Fruit fly (Drosophila melanogaster) ovary, adult (tissue): ENCODE results near the gene rsh.

Source experiments
- CG17801 ChIP-seq: fragments of 200-800 bp; optimal IDR thresholded peaks from 2 replicates; lab custom pipeline; 2019; ENCODE audit warnings: missing biosample characterization, mild to moderate bottlenecking, missing genetic modification characterization, moderate library complexity; ENCODE audit not compliant: partially characterized antibody

The rsh gene

DNA sequence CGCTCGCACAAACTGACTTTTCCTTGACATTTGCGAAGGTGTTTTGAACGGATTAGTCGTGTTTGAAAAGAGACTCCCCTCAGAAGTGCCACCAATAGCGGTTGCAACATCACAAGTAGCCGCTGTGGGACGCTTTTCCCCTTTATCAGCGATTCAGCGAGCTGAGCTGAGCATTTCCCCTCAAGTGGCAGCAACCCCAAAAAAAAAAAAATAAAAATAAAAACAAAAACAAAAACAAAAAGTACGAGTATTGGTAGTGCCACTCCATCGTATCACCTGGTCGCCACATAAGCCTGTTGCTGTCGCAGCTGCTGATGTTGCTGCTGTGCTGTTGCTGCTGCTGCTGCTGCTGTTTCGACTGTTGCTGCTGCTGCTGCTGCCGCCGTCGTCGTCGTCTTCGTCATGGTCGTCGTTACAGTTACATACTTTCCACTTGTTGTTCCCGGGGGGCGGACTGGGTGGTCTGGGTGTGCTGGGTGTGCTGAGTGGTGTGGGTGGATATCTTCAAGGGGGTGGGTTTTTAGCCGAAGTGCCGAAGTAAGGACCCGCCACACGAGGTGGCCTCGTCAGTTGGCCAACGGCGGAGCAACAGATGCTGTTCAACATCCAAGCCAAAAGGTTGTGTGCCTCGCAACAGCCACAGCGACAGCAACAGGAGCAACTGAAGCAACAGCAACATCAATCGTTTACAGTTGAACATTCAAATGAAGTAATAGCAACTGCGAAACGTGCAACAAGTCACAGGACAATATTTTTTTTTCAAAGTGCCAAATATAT, at the start of gene rsh:
TSS of gene rsh (plus strand) at position 591 of the 777 bp plus-strand sequence.
- no peak for TF ChIP-seq CG17801 (GFP tag; lab: Kevin White, UChicago)

DNA sequence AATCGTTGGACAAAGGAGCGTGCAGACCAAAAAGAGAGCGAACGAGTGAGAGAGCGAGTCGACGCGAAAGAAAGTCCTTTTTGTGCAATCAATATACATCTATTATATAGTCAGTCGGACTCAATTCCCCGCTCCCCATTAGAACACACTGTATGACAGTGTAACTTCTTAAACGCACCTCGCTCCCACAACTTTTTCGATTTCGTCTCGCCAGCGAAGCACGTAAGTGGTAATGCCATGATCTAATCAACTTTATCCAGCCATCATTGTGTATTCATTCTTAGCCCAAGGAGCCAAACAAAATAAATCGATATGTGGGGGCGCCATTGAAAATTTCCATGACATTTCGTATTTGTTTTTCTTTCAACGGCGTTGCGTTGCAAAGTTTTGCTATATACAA, 49.4 kb upstream of the rsh start:
- TF ChIP-seq CG17801 (GFP tag; lab: Kevin White, UChicago): no peak

DNA sequence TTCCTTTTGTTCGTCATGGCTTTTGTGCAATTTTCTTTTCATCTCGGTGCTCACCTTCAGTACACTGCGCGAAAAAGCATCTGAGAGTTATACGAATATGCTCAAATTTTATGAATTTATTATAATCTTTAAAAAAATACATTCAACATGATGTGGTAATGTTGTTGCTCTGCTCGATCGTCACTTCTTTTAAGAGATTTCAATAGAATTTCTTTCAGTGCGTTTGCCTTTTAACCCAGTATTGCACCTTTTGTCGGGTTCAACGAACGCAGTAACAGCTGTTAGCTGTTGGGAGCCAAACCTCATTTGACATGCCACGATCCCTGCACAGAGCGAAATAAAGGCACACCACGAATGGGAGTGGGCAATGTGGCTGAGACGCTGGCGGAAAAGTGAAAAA, 48.5 kb upstream of the rsh start:
- TF ChIP-seq CG17801 (GFP tag; lab: Kevin White, UChicago): no peak

DNA sequence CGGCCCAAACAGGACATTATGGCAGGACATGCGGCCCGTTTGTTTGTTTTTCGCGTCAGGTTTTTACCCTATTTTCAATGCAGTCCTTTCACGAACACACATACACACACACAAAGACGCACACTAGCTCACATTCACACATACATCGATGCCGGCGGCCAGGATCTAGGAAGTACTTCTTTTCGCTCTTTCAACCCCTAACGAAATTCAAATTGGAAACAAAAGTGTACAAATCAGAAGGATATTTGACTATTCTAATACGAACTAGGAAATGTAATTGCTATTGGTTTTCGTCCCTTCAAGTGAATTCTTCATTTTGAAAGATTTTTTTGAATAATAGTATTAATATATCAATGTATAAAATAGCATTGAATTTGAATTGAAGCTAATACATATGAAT, 48.0 kb upstream of the rsh start:
- no peak for TF ChIP-seq CG17801 (GFP tag; lab: Kevin White, UChicago)

DNA sequence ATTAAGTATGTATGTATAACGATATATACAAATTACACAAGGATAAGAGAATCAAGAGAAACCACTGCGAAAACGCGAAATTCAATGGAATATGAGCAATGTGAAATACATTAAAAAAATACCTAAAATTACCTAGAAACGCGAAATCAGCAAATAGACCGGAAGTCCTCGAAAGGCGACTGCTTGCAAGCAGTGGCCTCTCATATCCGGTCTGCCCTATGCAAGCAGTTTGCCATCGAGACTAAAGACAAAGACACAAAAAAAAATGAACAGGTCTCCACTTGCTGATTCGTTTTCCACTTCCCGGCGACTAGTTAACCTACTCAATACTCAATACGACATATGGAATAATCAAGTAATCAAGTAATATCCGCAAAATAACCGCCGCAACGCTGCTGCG, 40.7 kb upstream of the rsh start:
- TF ChIP-seq CG17801 (GFP tag; lab: Kevin White, UChicago): no peak

DNA sequence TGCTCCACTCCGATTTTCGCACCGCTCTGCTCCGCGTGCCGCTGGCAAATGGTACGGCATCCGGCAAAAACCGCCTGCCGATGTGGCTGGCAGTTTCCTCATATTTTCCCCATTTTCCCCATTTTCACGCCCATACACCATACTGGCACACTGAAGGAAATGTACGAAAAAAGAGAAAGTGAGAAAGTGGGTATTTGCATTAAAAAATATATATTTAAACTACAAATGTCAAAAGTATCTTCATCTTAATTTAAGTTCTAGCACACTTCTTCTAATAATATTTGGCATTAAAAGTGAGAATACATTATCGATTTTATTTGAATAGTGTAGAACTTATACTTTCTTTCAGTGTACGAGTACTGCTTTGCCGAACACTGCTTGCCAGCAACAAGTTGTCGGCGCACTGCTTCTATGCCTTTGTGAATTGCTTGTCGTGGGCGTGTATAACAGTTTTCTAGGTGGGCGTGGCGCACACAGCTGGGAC, 31.0 kb upstream of the rsh start, which contains the start of gene hec:
TSS of gene hec (minus strand) at position 51 of the 484 bp plus-strand sequence.
- TF ChIP-seq CG17801 (GFP tag; lab: Kevin White, UChicago): no peak

DNA sequence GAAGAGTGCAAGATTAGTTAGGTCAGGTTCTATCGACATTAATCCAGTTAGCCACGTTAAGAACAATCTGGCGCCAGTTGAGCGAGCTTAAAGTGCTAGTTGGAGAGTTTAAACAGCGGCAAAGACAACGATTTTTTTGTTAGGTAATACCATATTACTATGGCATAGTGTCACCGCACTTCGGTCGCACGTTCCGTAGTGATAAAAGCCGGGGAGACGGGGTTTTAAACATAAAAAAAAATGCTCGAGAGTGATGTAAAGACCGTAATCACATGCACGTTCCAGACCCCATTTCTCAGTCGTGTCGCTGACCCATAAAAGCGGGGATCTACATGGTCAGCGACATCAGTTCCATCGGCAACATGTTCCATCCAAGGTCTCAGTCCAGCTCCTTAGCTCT, 29.5 kb upstream of the rsh start, which contains the start of gene CG32642:
TSS of gene CG32642 (plus strand) at position 301 of the 400 bp plus-strand sequence.
- no peak for TF ChIP-seq CG17801 (GFP tag; lab: Kevin White, UChicago)

DNA sequence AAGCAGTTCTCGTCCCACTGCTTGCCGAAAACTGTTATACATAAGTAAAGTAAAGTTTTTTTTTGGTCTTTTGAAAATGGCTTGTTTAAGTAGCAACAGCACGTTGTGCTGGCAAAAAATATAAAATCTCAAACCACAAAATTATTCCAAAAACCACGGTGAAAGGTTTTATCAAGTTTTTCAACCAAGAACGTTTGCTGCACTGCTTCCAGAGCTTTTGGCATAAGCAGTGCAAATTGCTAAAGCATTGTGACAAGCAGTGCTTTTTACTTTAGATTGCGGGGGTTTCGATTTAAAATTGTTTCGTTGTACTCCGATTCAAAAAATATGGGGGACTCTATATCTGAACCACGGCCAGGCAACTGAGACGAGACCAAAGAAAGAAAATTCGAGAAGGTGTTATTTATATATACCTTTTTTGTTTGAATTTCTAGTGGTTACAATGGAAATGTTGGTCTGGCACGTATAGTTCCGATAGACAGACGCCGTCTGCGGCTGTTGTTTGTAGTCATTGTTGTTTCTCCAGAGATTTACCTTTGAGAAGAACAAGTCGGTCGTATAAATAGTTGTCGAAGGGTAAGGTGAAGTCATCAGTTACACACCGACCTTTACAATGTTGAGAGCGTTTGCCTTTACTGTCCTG, 21.0 kb upstream of the rsh start, which contains the start of gene Mur11Da:
TSS of gene Mur11Da (plus strand) at position 593 of the 643 bp plus-strand sequence.
- no peak for TF ChIP-seq CG17801 (GFP tag; lab: Kevin White, UChicago)

DNA sequence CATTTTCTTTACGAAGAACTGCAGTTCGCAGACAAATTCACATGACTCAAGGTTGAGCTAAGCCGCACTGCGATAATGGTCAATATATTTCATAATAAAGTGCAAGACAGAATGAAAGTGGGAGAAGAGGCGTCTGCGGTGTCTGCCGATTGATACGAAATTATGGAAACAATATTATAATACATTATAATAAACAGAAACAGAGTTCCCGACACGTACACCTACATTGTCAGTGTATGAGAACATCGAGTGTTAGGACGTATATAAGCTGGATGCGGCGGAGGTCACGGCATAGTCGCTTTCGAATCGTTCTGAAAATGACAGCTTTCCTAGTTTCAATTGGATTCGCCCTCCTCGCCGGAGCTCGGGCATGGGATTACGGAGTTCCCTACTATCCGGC, 18.0 kb upstream of the rsh start, which contains the start of gene CG15721:
TSS of gene CG15721 (plus strand) at position 301 of the 400 bp plus-strand sequence.
- TF ChIP-seq CG17801 (GFP tag; lab: Kevin White, UChicago): no peak

DNA sequence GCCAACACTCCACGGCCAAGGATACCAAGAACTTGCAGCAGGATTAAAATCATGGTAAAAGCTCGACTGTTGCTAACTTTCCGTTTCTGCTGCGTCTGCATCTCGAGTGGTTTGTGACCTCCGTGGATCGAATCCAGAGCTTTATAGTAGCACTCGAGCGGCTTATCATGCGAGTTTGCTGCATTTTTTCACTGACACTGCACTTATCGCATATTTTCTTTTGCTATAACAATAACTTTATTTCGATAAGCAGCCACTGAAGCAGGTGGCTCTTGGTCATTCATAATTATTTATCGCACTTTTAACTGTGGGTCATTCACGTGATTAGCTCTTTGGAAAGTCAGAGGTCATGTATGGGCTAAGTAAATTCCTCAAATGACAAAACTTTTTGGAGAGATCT, 12.3 kb upstream of the rsh start, which contains the start of gene CG12716:
TSS of gene CG12716 (minus strand) at position 101 of the 400 bp plus-strand sequence.
- no peak for TF ChIP-seq CG17801 (GFP tag; lab: Kevin White, UChicago)

DNA sequence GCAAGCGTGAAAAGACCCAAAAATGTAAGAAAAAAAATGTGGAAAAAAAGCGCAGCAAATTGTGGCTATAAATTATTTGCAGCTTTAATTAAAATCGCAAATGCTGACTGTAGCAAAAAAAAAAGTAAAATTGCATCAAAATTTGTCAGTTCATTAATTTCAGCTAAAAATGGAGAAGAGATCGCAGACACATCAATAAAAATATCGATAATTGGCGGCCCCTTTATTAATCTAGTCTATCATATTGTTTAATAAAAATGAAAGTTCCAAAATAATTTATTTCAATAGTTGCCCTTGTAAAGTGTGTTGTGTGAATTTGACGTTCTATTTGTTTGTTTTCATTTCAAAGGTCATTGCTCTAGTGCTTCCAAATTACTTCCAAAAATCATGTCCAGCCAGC, 4.2 kb upstream of the rsh start, which contains the start of gene CG32643:
TSS of gene CG32643 (plus strand) at position 301 of the 400 bp plus-strand sequence.
- no peak for TF ChIP-seq CG17801 (GFP tag; lab: Kevin White, UChicago)

DNA sequence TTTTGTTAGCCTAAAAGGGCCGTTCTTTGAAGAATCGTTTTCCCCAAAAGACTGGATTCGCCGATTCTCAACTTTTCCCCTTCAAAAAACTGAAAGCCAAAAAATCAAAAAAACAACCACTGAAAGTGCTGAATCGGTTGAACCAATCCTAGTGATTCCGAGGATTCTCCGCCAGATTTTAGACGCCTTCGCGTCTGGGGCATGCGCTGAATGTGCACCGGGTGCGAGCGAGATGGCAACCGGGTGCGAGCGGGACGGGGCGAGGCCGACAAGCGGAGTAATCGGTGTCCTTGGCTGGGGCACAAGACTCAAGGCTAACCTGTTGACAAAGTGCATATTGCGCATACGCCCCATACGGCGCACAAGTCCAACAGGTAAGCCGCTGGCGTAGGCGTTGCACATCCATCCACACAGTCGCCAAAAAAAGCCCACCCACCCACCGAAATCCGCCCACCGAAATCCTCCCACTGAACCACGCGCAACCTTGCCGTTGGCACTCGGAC, 1.4 kb upstream of the rsh start:
- no peak for TF ChIP-seq CG17801 (GFP tag; lab: Kevin White, UChicago)

DNA sequence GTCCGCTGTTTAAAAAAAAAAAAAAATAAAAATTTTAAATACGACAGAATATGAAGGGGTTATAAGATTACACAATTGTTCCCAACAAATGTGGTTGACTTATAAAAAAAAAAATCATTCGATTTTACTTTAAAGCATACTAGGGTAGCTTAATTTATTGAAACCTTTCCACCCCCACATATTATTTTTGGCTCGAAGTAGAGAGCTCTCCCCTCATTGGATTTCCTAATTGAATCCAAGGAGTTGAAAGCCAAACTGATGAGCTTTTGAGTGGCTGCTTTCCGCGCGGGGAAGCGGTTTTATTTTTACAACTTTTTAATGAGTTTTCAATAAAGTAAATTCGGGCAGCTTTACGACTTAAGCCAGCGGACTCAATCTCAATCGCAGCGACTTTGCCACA, 16.4 kb downstream of the rsh start, which contains the start of gene CG15719:
TSS of gene CG15719 (minus strand) at position 101 of the 400 bp plus-strand sequence.
- TF ChIP-seq CG17801 (GFP tag; lab: Kevin White, UChicago): no peak

DNA sequence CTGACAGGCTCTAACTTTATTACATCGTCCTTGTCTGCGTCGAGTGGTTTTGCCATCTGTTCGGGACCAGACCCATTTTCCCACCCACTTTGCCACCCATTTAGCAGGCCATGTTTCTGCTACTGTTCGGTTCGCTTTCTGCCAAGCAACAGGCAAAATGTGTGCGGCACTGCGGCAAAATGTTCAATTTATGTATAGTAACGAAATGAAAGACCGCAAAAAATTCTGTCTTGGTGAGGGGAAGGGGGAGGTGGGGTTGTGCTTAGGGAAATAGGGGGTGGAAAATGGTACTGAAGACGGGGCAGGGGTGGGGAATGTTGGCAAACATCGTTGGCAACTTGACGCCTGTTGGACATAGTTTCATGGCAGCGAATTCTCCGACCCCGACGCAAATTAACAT, 23.9 kb downstream of the rsh start:
- TF ChIP-seq CG17801 (GFP tag; lab: Kevin White, UChicago): no peak

DNA sequence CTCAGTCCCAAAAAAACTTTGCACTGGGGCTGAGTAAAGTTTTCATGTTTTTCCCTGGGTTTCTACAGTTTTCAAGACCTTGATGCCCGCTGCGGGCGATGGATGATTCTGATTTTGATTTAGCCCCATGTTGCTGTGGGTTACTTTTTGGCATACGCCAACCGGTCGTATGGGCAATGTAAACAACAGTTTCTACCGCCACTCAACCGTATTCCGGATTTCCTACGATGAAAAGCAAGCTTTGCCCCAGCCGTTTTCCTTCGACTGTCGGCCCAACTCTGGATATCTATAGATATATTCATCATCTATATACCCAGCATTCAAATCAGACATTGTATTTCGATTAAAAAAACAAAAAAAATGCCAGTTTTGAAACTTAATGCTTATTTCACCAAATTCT, 33.5 kb downstream of the rsh start, which contains the start of gene CG2209:
TSS of gene CG2209 (plus strand) at position 301 of the 400 bp plus-strand sequence.
- no peak for TF ChIP-seq CG17801 (GFP tag; lab: Kevin White, UChicago)
